Worm (Caenorhabditis elegans): ENCODE measurements around the gene F59F5.5.

ce11 chrX:10593756-10594376 lies 48.0 kb downstream of the F59F5.5 start:
- no peak for TF ChIP-seq ama-1 (optimal IDR thresholded peaks at IDR 0.05)
- no peak for TF ChIP-seq mes-2 (tag; optimal IDR thresholded peaks at IDR 0.05; ENCODE audit: poor library complexity, severe bottlenecking)
- TF ChIP-seq pqm-1 (tag; optimal IDR thresholded peaks at IDR 0.05): no peak
- TF ChIP-seq zip-11 (GFP tag; IDR thresholded peaks at IDR 0.05): no peak

All from whole organism, L4 larva.